Fruit fly (Drosophila melanogaster): ENCODE data around the gene mtTFB1.

Gene mtTFB1

dm6 chr3L:11707978-11708632 lies 674 bp upstream of the mtTFB1 start, which contains the start of gene CG11658 (continued):
- TF ChIP-seq CG3281 (GFP tag; optimal IDR thresholded peaks at IDR 0.05) (peak; percentile 5), CG34376 (GFP tag; optimal IDR thresholded peaks at IDR 0.05) (peak; percentile 68), CG17385 (GFP tag; optimal IDR thresholded peaks at IDR 0.05) (no peak), seq (GFP tag; IDR thresholded peaks at IDR 0.05) (peak; percentile 58), CG12659 (GFP tag; optimal IDR thresholded peaks at IDR 0.05) (peak; percentile 60), HmgD (GFP tag; optimal IDR thresholded peaks at IDR 0.05) (peak; percentile 8), CG12155 (GFP tag; optimal IDR thresholded peaks at IDR 0.05) (peak; percentile 92), pho (GFP tag; optimal IDR thresholded peaks at IDR 0.05) (no peak), ems (GFP tag; optimal IDR thresholded peaks at IDR 0.05) (no peak), CG13624 (GFP tag; optimal IDR thresholded peaks at IDR 0.05) (peak; percentile 74), Doc3 (GFP tag; IDR thresholded peaks at IDR 0.05; ENCODE audit: partially characterized antibody) (peak; percentile 46; the same call in 1 of the 3 replicates), CG2120 (GFP tag; optimal IDR thresholded peaks at IDR 0.05) (no peak), gsb (GFP tag; IDR thresholded peaks at IDR 0.05) (0 out of 2 replicates have a peak, but pooled peaks have one; percentile 11), CG30403 (GFP tag; optimal IDR thresholded peaks at IDR 0.05) (peak; percentile 34), CG3995 (GFP tag; optimal IDR thresholded peaks at IDR 0.05) (no peak), exex (tag; optimal IDR thresholded peaks at IDR 0.05) (peak; percentile 54), Dip2 (GFP tag; IDR thresholded peaks at IDR 0.05) (no peak), CG3163 (GFP tag; optimal IDR thresholded peaks at IDR 0.05) (no peak), eyg (GFP tag; optimal IDR thresholded peaks at IDR 0.05) (peak; percentile 59), schlank (tag; optimal IDR thresholded peaks at IDR 0.05) (no peak), CG11695 (GFP tag; IDR thresholded peaks at IDR 0.05) (0 out of 3 replicates have a peak, but pooled peaks have one; percentile 13), pb (GFP tag; optimal IDR thresholded peaks at IDR 0.05) (peak; percentile 11), CG17359 (tag; optimal IDR thresholded peaks at IDR 0.05) (peak; percentile 3), CG14710 (tag; optimal IDR thresholded peaks at IDR 0.05) (no peak), crol (GFP tag; IDR thresholded peaks at IDR 0.05) (peak; percentile 100), Fer1 (GFP tag; optimal IDR thresholded peaks at IDR 0.05) (peak; percentile 7), Bgb (GFP tag; IDR thresholded peaks at IDR 0.05; ENCODE audit: partially characterized antibody) (peak; percentile 26), CG12744 (GFP tag; optimal IDR thresholded peaks at IDR 0.05) (no peak), unc-4 (GFP tag; IDR thresholded peaks at IDR 0.05; ENCODE audit: partially characterized antibody) (0 out of 2 replicates have a peak, but pooled peaks have one; percentile 20), CG12071 (GFP tag; optimal IDR thresholded peaks at IDR 0.05) (peak; percentile 23), lilli (GFP tag; optimal IDR thresholded peaks at IDR 0.05) (peak; percentile 0), HLHmδ (GFP tag; optimal IDR thresholded peaks at IDR 0.05) (peak; percentile 36), CG10366 (GFP tag; IDR thresholded peaks at IDR 0.05) (no peak), h (optimal IDR thresholded peaks at IDR 0.05) (no peak), CTCF (GFP tag; optimal IDR thresholded peaks at IDR 0.05) (peak; percentile 14), run (tag; optimal IDR thresholded peaks at IDR 0.05) (no peak), chm (GFP tag; IDR thresholded peaks at IDR 0.05) (peak; percentile 31), hbn (GFP tag; IDR thresholded peaks at IDR 0.05; ENCODE audit: partially characterized antibody) (peak; percentile 41; the same call in 1 of the 2 replicates), sens (GFP tag) (no peak), BtbVII (GFP tag; optimal IDR thresholded peaks at IDR 0.05) (peak; percentile 25), CG9876 (GFP tag; optimal IDR thresholded peaks at IDR 0.05) (no peak), CG10979 (tag; optimal IDR thresholded peaks at IDR 0.05) (no peak), Jarid2 (GFP tag; optimal IDR thresholded peaks at IDR 0.05) (peak; percentile 82), CG10959 (GFP tag; IDR thresholded peaks at IDR 0.05) (no peak), CG18599 (GFP tag; optimal IDR thresholded peaks at IDR 0.05) (peak; percentile 23), CG6813 (GFP tag; optimal IDR thresholded peaks at IDR 0.05) (no peak), CG5180 (GFP tag; optimal IDR thresholded peaks at IDR 0.05) (peak; percentile 22), Ravus (GFP tag; IDR thresholded peaks at IDR 0.05) (no peak), MESR4 (GFP tag; optimal IDR thresholded peaks at IDR 0.05) (peak; percentile 49), dati (GFP tag; IDR thresholded peaks at IDR 0.05) (no peak)

Measured in whole organism, embryonic.